Fruit fly (Drosophila melanogaster): Measurements from ENCODE around the gene CG31510.

Gene CG31510

dm6 chr3R:25168259-25168972 is 45.7 kb upstream of the CG31510 start (continued):
- TF ChIP-seq tgo (GFP tag; IDR thresholded peaks at IDR 0.05) (peak; percentile 44; the same call in 1 of the 3 replicates), CG9609 (GFP tag; optimal IDR thresholded peaks at IDR 0.05) (no peak), nom (GFP tag; optimal IDR thresholded peaks at IDR 0.05) (no peak), salm (tag; optimal IDR thresholded peaks at IDR 0.05) (no peak), CG7963 (GFP tag; IDR thresholded peaks at IDR 0.05; ENCODE audit: partially characterized antibody) (no peak), trh (GFP tag; optimal IDR thresholded peaks at IDR 0.05) (no peak), Nf-YC (tag; optimal IDR thresholded peaks at IDR 0.05) (no peak), CG1529 (GFP tag; optimal IDR thresholded peaks at IDR 0.05) (peak; percentile 5), eve (GFP tag; optimal IDR thresholded peaks at IDR 0.05) (no peak), Hr51 (GFP tag; optimal IDR thresholded peaks at IDR 0.05) (peak in 1 of 2 experiments; percentile 52), Spps (tag; optimal IDR thresholded peaks at IDR 0.05) (no peak), CG13287 (GFP tag; IDR thresholded peaks at IDR 0.05; ENCODE audit: partially characterized antibody) (no peak), zfh2 (GFP tag; optimal IDR thresholded peaks at IDR 0.05) (peak; percentile 4), YL-1 (GFP tag; optimal IDR thresholded peaks at IDR 0.05) (no peak), zfh1 (GFP tag; IDR thresholded peaks at IDR 0.05) (0 out of 3 replicates have a peak, but pooled peaks have one; percentile 9), sug (tag; optimal IDR thresholded peaks at IDR 0.05) (peak; percentile 23), hbn (GFP tag; IDR thresholded peaks at IDR 0.05; ENCODE audit: partially characterized antibody) (no peak), mirr (GFP tag; optimal IDR thresholded peaks at IDR 0.05) (no peak), CG10431 (GFP tag; optimal IDR thresholded peaks at IDR 0.05) (no peak), CG17328 (GFP tag; IDR thresholded peaks at IDR 0.05) (no peak), CG2129 (GFP tag; IDR thresholded peaks at IDR 0.05; ENCODE audit: partially characterized antibody) (no peak), gcm2 (GFP tag; optimal IDR thresholded peaks at IDR 0.05) (no peak), kni (GFP tag; optimal IDR thresholded peaks at IDR 0.05) (no peak), fd102C (GFP tag; optimal IDR thresholded peaks at IDR 0.05) (no peak), Hr39 (optimal IDR thresholded peaks at IDR 0.05) (no peak), stwl (tag; optimal IDR thresholded peaks at IDR 0.05) (no peak), fu2 (GFP tag; optimal IDR thresholded peaks at IDR 0.05) (no peak), knrl (GFP tag; IDR thresholded peaks at IDR 0.05; ENCODE audit: partially characterized antibody) (no peak), CG10654 (GFP tag; optimal IDR thresholded peaks at IDR 0.05) (no peak), unpg (GFP tag; optimal IDR thresholded peaks at IDR 0.05) (peak; percentile 13), tin (GFP tag; optimal IDR thresholded peaks at IDR 0.05) (peak; percentile 22), CG2889 (GFP tag; IDR thresholded peaks at IDR 0.05) (no peak), btn (GFP tag; optimal IDR thresholded peaks at IDR 0.05) (no peak), CG11695 (GFP tag; IDR thresholded peaks at IDR 0.05) (0 out of 3 replicates have a peak, but pooled peaks have one; percentile 39), Ets97D (GFP tag; optimal IDR thresholded peaks at IDR 0.05) (no peak), luna (GFP tag; optimal IDR thresholded peaks at IDR 0.05) (no peak), otp (GFP tag; IDR thresholded peaks at IDR 0.05) (no peak), sc (optimal IDR thresholded peaks at IDR 0.05) (no peak), sc (GFP tag; optimal IDR thresholded peaks at IDR 0.05) (no peak), CG4820 (GFP tag; optimal IDR thresholded peaks at IDR 0.05) (peak; percentile 21), CG18764 (GFP tag; optimal IDR thresholded peaks at IDR 0.05) (no peak), CG12219 (GFP tag; optimal IDR thresholded peaks at IDR 0.05) (peak; percentile 26), twi (tag; optimal IDR thresholded peaks at IDR 0.05) (peak; percentile 5)
